Worm (Caenorhabditis elegans) whole organism, L4/young adult: Measurements from ENCODE around the gene F16B4.4.

Experiments used
- dao-5 ChIP-seq: sonication (generic microtip); optimal IDR thresholded peaks from 2 replicates; lab custom pipeline; 2016; ENCODE audit warnings: missing genotype, missing genetic modification characterization, moderate library complexity, missing compliant biosample characterization
- him-1 ChIP-seq: sonication (generic microtip); optimal IDR thresholded peaks from 2 replicates; lab custom pipeline; 2016; ENCODE audit warnings: missing genotype, missing genetic modification reagents, missing genetic modification characterization, missing compliant biosample characterization

ce11 chrV:1631717-1632116 is 37.9 kb downstream of the F16B4.4 start, which contains the start of gene irld-17:
- TF ChIP-seq dao-5 (tag; lab: Kevin White, UChicago), result no peak
- no peak for TF ChIP-seq him-1 (tag; lab: Kevin White, UChicago)
